Fruit fly (Drosophila melanogaster) whole organism, embryonic: Measurements from ENCODE around the gene CG2691.

Source experiments
- Aef1 ChIP-seq: fragments of 200-800 bp; sonication (Bioruptor generic); IDR thresholded peaks from 3 replicates; pipeline ENCODE4 v1.3.6; 2022; ENCODE audit warnings: missing biosample characterization, missing genetic modification characterization
- Bdp1 ChIP-seq: fragments of 200-800 bp; sonication (Bioruptor generic); optimal IDR thresholded peaks from 3 replicates; lab custom pipeline; 2016; ENCODE audit warnings: missing biosample characterization, missing genetic modification characterization
- CG10431 ChIP-seq: fragments of 200-800 bp; sonication (Bioruptor generic); optimal IDR thresholded peaks from 3 replicates; lab custom pipeline; 2018; ENCODE audit warnings: missing biosample characterization, mild to moderate bottlenecking, missing genetic modification characterization
- CG11085 ChIP-seq: fragments of 200-800 bp; sonication (Bioruptor generic); IDR thresholded peaks from 2 replicates; pipeline ENCODE4 v1.3.6; 2022; ENCODE audit warnings: missing biosample characterization, missing genetic modification characterization
- CG11504 ChIP-seq: fragments of 200-800 bp; sonication (Bioruptor generic); optimal IDR thresholded peaks from 3 replicates; lab custom pipeline; 2019; ENCODE audit warnings: missing biosample characterization, mild to moderate bottlenecking, missing genetic modification characterization, moderate library complexity
- CG12104 ChIP-seq: fragments of 200-800 bp; sonication (Bioruptor generic); optimal IDR thresholded peaks from 3 replicates; lab custom pipeline; 2016; ENCODE audit warnings: missing biosample characterization, missing genetic modification characterization
- CG12744 ChIP-seq: fragments of 200-800 bp; sonication (Bioruptor generic); optimal IDR thresholded peaks from 2 replicates; lab custom pipeline; 2016; ENCODE audit warnings: missing biosample characterization, missing genetic modification characterization
- CG14667 ChIP-seq: fragments of 200-800 bp; sonication (Bioruptor generic); IDR thresholded peaks from 2 replicates; pipeline ENCODE4 v1.3.6; 2022; ENCODE audit warnings: missing biosample characterization, missing genetic modification characterization
- CG17568 ChIP-seq: fragments of 200-800 bp; sonication (Bioruptor generic); optimal IDR thresholded peaks from 2 replicates; lab custom pipeline; 2018; ENCODE audit warnings: missing biosample characterization, mild to moderate bottlenecking, missing genetic modification characterization, moderate library complexity
- CG17802 ChIP-seq: fragments of 200-800 bp; sonication (Bioruptor generic); optimal IDR thresholded peaks from 2 replicates; lab custom pipeline; 2018; ENCODE audit warnings: missing biosample characterization, mild to moderate bottlenecking, missing genetic modification characterization, moderate library complexity
- CG2712 ChIP-seq: fragments of 200-800 bp; optimal IDR thresholded peaks from 3 replicates; lab custom pipeline; 2019; ENCODE audit warnings: missing biosample characterization, mild to moderate bottlenecking, missing genetic modification characterization, moderate library complexity
- CG2889 ChIP-seq: fragments of 200-800 bp; sonication (Bioruptor generic); IDR thresholded peaks from 3 replicates; pipeline ENCODE4 v1.3.6; 2022; ENCODE audit warnings: missing biosample characterization, missing genetic modification characterization
- CG31224 ChIP-seq: fragments of 200-800 bp; sonication (Bioruptor generic); IDR thresholded peaks from 2 replicates; pipeline ENCODE4 v1.3.6; 2022; ENCODE audit warnings: missing biosample characterization, missing genetic modification characterization
- CG32767 ChIP-seq: fragments of 200-800 bp; sonication (Bioruptor generic); IDR thresholded peaks from 2 replicates; pipeline ENCODE4 v1.3.6; 2022; ENCODE audit warnings: missing biosample characterization, missing genetic modification characterization
- CG4854 ChIP-seq: fragments of 200-800 bp; sonication (Bioruptor generic); optimal IDR thresholded peaks from 2 replicates; lab custom pipeline; 2016; ENCODE audit warnings: missing biosample characterization, missing genetic modification characterization, inconsistent platforms
- CG6683 ChIP-seq: fragments of 200-800 bp; sonication (Bioruptor generic); optimal IDR thresholded peaks from 2 replicates; lab custom pipeline; 2017; ENCODE audit warnings: missing biosample characterization, mild to moderate bottlenecking, missing genetic modification characterization, missing genetic modification reagents
- CG7556 ChIP-seq: fragments of 200-800 bp; sonication (Bioruptor generic); optimal IDR thresholded peaks from 2 replicates; lab custom pipeline; 2017; ENCODE audit warnings: missing biosample characterization, mild to moderate bottlenecking, missing genetic modification characterization
- CG8281 ChIP-seq: fragments of 200-800 bp; sonication (Bioruptor generic); optimal IDR thresholded peaks from 2 replicates; lab custom pipeline; 2018; ENCODE audit warnings: missing biosample characterization, mild to moderate bottlenecking, missing genetic modification characterization, moderate library complexity
- CG8478 ChIP-seq: fragments of >200 bp; optimal IDR thresholded peaks from 2 replicates; lab custom pipeline; 2018
- CG9215 ChIP-seq: fragments of 200-800 bp; sonication (Bioruptor generic); IDR thresholded peaks from 2 replicates; pipeline ENCODE4 v1.3.6; 2022; ENCODE audit warnings: missing biosample characterization, missing genetic modification characterization
- CG9797 ChIP-seq: fragments of 200-800 bp; sonication (Bioruptor generic); optimal IDR thresholded peaks from 3 replicates; lab custom pipeline; 2018; ENCODE audit warnings: missing biosample characterization, mild to moderate bottlenecking, missing genetic modification characterization
- D ChIP-seq, 2 experiments: fragments of 200-800 bp in 1 of 2; fragments of >200 bp in 1 of 2; sonication (Bioruptor generic) in 1 of 2; optimal IDR thresholded peaks; 2 replicates in 1 of 2; 3 replicates in 1 of 2; lab custom pipeline; 2017; ENCODE audit warnings: mild to moderate bottlenecking in 1 of 2, missing biosample characterization in 1 of 2, missing genetic modification characterization in 1 of 2, missing genetic modification reagents in 1 of 2
- Dbx ChIP-seq: fragments of 200-800 bp; sonication (Bioruptor generic); IDR thresholded peaks from 3 replicates; pipeline ENCODE4 v1.3.6; 2022; ENCODE audit warnings: missing biosample characterization, missing genetic modification characterization
- Ets97D ChIP-seq: fragments of 200-800 bp; sonication (Bioruptor generic); optimal IDR thresholded peaks from 3 replicates; lab custom pipeline; 2016; ENCODE audit warnings: missing biosample characterization, missing genetic modification characterization
- HLHmδ ChIP-seq: fragments of 200-800 bp; sonication (Bioruptor generic); optimal IDR thresholded peaks from 2 replicates; lab custom pipeline; 2018; ENCODE audit warnings: missing biosample characterization, mild to moderate bottlenecking, missing genetic modification characterization, moderate library complexity
- MTF-1 ChIP-seq: fragments of 200-800 bp; sonication (Bioruptor generic); optimal IDR thresholded peaks from 2 replicates; lab custom pipeline; 2018; ENCODE audit warnings: missing biosample characterization, mild to moderate bottlenecking, missing genetic modification characterization, borderline replicate concordance
- Mad ChIP-seq: fragments of 200-800 bp; sonication (Bioruptor generic); optimal IDR thresholded peaks from 2 replicates; lab custom pipeline; 2016; ENCODE audit warnings: missing biosample characterization, missing genetic modification characterization
- NC2α ChIP-seq: fragments of 200-800 bp; sonication (Bioruptor generic); optimal IDR thresholded peaks from 2 replicates; lab custom pipeline; 2016; ENCODE audit warnings: missing biosample characterization, missing genetic modification characterization
- Oaz ChIP-seq: fragments of 200-800 bp; sonication (Bioruptor generic); IDR thresholded peaks from 2 replicates; pipeline ENCODE4 v1.3.6; 2022; ENCODE audit warnings: missing biosample characterization, missing genetic modification characterization
- Sin3A ChIP-seq: fragments of >200 bp; optimal IDR thresholded peaks from 2 replicates; lab custom pipeline; 2018
- Xbp1 ChIP-seq: fragments of 200-800 bp; sonication (Bioruptor generic); optimal IDR thresholded peaks from 3 replicates; lab custom pipeline; 2016; ENCODE audit warnings: missing biosample characterization, mild to moderate bottlenecking, missing genetic modification characterization
- ab ChIP-seq: fragments of 200-800 bp; sonication (Bioruptor generic); optimal IDR thresholded peaks from 2 replicates; lab custom pipeline; 2016; ENCODE audit warnings: missing biosample characterization, missing genetic modification characterization
- aop ChIP-seq: fragments of 200-800 bp; sonication (Bioruptor generic); IDR thresholded peaks from 2 replicates; pipeline ENCODE4 v1.3.6; 2022; ENCODE audit warnings: missing biosample characterization, missing genetic modification characterization
- bigmax ChIP-seq: fragments of 200-800 bp; sonication (Bioruptor generic); optimal IDR thresholded peaks from 2 replicates; lab custom pipeline; 2018; ENCODE audit warnings: missing biosample characterization, mild to moderate bottlenecking, missing genetic modification characterization
- bsh ChIP-seq, 2 experiments: fragments of 200-800 bp; sonication (Bioruptor generic); optimal IDR thresholded peaks; 2 replicates each; lab custom pipeline; 2017 to 2018; ENCODE audit warnings: mild to moderate bottlenecking in 2 of 2, missing biosample characterization in 2 of 2, missing genetic modification characterization in 2 of 2, moderate library complexity in 1 of 2
- cad ChIP-seq: fragments of >200 bp; optimal IDR thresholded peaks from 2 replicates; lab custom pipeline; 2017; ENCODE audit warnings: missing biosample characterization, missing genetic modification characterization
- chn ChIP-seq: fragments of 200-800 bp; sonication (Bioruptor generic); optimal IDR thresholded peaks from 2 replicates; lab custom pipeline; 2016; ENCODE audit warnings: missing biosample characterization, missing genetic modification characterization
- ci ChIP-seq: fragments of 200-800 bp; sonication (Bioruptor generic); IDR thresholded peaks from 3 replicates; pipeline ENCODE4 v1.3.6; 2022; ENCODE audit warnings: missing biosample characterization, missing genetic modification characterization
- eyg ChIP-seq: fragments of 200-800 bp; sonication (Bioruptor generic); optimal IDR thresholded peaks from 3 replicates; lab custom pipeline; 2016; ENCODE audit warnings: missing biosample characterization, missing genetic modification characterization
- gem ChIP-seq: fragments of 200-800 bp; sonication (Bioruptor generic); optimal IDR thresholded peaks from 2 replicates; lab custom pipeline; 2019; ENCODE audit warnings: missing biosample characterization, mild to moderate bottlenecking, missing genetic modification characterization, moderate library complexity
- kah ChIP-seq: fragments of 200-800 bp; sonication (Bioruptor generic); optimal IDR thresholded peaks from 2 replicates; lab custom pipeline; 2018; ENCODE audit warnings: missing biosample characterization, mild to moderate bottlenecking, missing genetic modification characterization
- org-1 ChIP-seq: fragments of 200-800 bp; sonication (Bioruptor generic); optimal IDR thresholded peaks from 2 replicates; lab custom pipeline; 2017; ENCODE audit warnings: missing biosample characterization, missing genetic modification characterization
- pb ChIP-seq: fragments of 200-800 bp; sonication (Bioruptor generic); optimal IDR thresholded peaks from 3 replicates; lab custom pipeline; 2016; ENCODE audit warnings: missing biosample characterization, missing genetic modification characterization
- slbo ChIP-seq: fragments of 200-800 bp; sonication (Bioruptor generic); IDR thresholded peaks from 2 replicates; pipeline ENCODE4 v1.3.6; 2022; ENCODE audit warnings: missing biosample characterization, missing genetic modification characterization
- slou ChIP-seq: fragments of 200-800 bp; sonication (Bioruptor generic); optimal IDR thresholded peaks from 3 replicates; lab custom pipeline; 2016; ENCODE audit warnings: missing biosample characterization, missing genetic modification characterization
- slp2 ChIP-seq: fragments of 200-800 bp; sonication (Bioruptor generic); optimal IDR thresholded peaks from 2 replicates; lab custom pipeline; 2016; ENCODE audit warnings: missing biosample characterization, missing genetic modification characterization
- tap ChIP-seq: fragments of 200-800 bp; optimal IDR thresholded peaks from 3 replicates; lab custom pipeline; 2019; ENCODE audit warnings: missing biosample characterization, mild to moderate bottlenecking, missing genetic modification characterization, moderate library complexity
- trh ChIP-seq: fragments of 200-800 bp; sonication (Bioruptor generic); optimal IDR thresholded peaks from 2 replicates; lab custom pipeline; 2016; ENCODE audit warnings: missing biosample characterization, missing genetic modification characterization
- wek ChIP-seq: fragments of 200-800 bp; sonication (Bioruptor generic); optimal IDR thresholded peaks from 3 replicates; lab custom pipeline; 2018; ENCODE audit warnings: missing biosample characterization, mild to moderate bottlenecking, missing genetic modification characterization, moderate library complexity
- zfh2 ChIP-seq: fragments of 200-800 bp; sonication (Bioruptor generic); optimal IDR thresholded peaks from 2 replicates; lab custom pipeline; 2016; ENCODE audit warnings: missing biosample characterization, missing genetic modification characterization

Gene CG2691

dm6 chrX:13634254-13634999 is 10.2 kb upstream of the CG2691 start (continued):
- TF ChIP-seq bigmax (GFP tag; lab: Kevin White, UChicago): no peak
- TF ChIP-seq wek (GFP tag; lab: Kevin White, UChicago): peak; percentile 77
- TF ChIP-seq slbo (GFP tag; lab: Robert Waterston, UW): peak; percentile 61
- TF ChIP-seq Oaz (GFP tag; lab: Robert Waterston, UW): no peak
- TF ChIP-seq org-1 (GFP tag; lab: Kevin White, UChicago): peak; percentile 42
- TF ChIP-seq CG7556 (GFP tag; lab: Kevin White, UChicago): peak; percentile 50
- no peak for TF ChIP-seq CG4854
- no peak for TF ChIP-seq CG17802
- 0 out of 3 replicates have a peak, but pooled peaks have one; percentile 49 for TF ChIP-seq Dbx
- TF ChIP-seq CG32767 (GFP tag; lab: Robert Waterston, UW): no peak
- no peak for TF ChIP-seq CG9797 (GFP tag; lab: Kevin White, UChicago)
- no peak for TF ChIP-seq Sin3A (lab: Kevin White, UChicago)
- peak; percentile 33 for TF ChIP-seq CG11504 (tag; lab: Kevin White, UChicago)
- TF ChIP-seq pb: no peak
- TF ChIP-seq trh (GFP tag; lab: Kevin White, UChicago): no peak
- no peak for TF ChIP-seq CG2889 (GFP tag; lab: Robert Waterston, UW)
- TF ChIP-seq gem (tag; lab: Kevin White, UChicago): peak; percentile 33
- no peak for TF ChIP-seq Ets97D (GFP tag; lab: Kevin White, UChicago)
- TF ChIP-seq CG8478 (lab: Kevin White, UChicago): no peak
- TF ChIP-seq Xbp1 (GFP tag; lab: Kevin White, UChicago): no peak
- no peak for TF ChIP-seq kah (GFP tag; lab: Kevin White, UChicago)
- no peak for TF ChIP-seq tap (tag; lab: Kevin White, UChicago)
- no peak for TF ChIP-seq D (optimal IDR thresholded peaks at IDR 0.05; lab: Kevin White, UChicago)
- TF ChIP-seq D (GFP tag; optimal IDR thresholded peaks at IDR 0.05; lab: Kevin White, UChicago): no peak
- TF ChIP-seq CG12104: peak; percentile 52
- no peak for TF ChIP-seq CG14667 (GFP tag; lab: Robert Waterston, UW)
- TF ChIP-seq CG9215 (GFP tag; lab: Robert Waterston, UW): peak; percentile 52; the same call in 1 of the 2 replicates
- TF ChIP-seq CG11085: 0 out of 2 replicates have a peak, but pooled peaks have one; percentile 31
- no peak for TF ChIP-seq NC2α (GFP tag; lab: Kevin White, UChicago)
- TF ChIP-seq ci (GFP tag; lab: Robert Waterston, UW): peak; percentile 64; the same call in 2 of the 3 replicates
- no peak for TF ChIP-seq CG8281
- TF ChIP-seq slou (GFP tag; lab: Kevin White, UChicago): peak; percentile 3
- TF ChIP-seq cad: no peak
- TF ChIP-seq CG10431 (GFP tag; lab: Kevin White, UChicago): no peak
- TF ChIP-seq zfh2: peak; percentile 71
- no peak for TF ChIP-seq Mad (GFP tag; lab: Kevin White, UChicago)
- TF ChIP-seq ab (GFP tag; lab: Kevin White, UChicago): no peak
- peak; percentile 35 for TF ChIP-seq CG6683 (GFP tag; lab: Kevin White, UChicago)
- peak; percentile 3 for TF ChIP-seq CG2712 (tag; lab: Kevin White, UChicago)
- TF ChIP-seq Aef1 (GFP tag; lab: Robert Waterston, UW): no peak; the same call in 2 of the 3 replicates
- no peak for TF ChIP-seq HLHmδ (GFP tag; lab: Kevin White, UChicago)
- no peak for TF ChIP-seq bsh (GFP tag; optimal IDR thresholded peaks at IDR 0.05; lab: Kevin White, UChicago)
- peak; percentile 25 for TF ChIP-seq chn
- TF ChIP-seq eyg (GFP tag; lab: Kevin White, UChicago): no peak
- no peak for TF ChIP-seq slp2
- peak; percentile 78 for TF ChIP-seq MTF-1 (GFP tag; lab: Kevin White, UChicago)
- no peak for TF ChIP-seq CG31224 (GFP tag; lab: Robert Waterston, UW)
- TF ChIP-seq Bdp1 (GFP tag; lab: Kevin White, UChicago): no peak
- TF ChIP-seq CG17568 (GFP tag; lab: Kevin White, UChicago): peak; percentile 69
- peak; percentile 4 for TF ChIP-seq CG12744 (GFP tag; lab: Kevin White, UChicago)
- no peak for TF ChIP-seq aop (GFP tag; lab: Robert Waterston, UW)
